Fruit fly (Drosophila melanogaster) whole organism, embryonic: ENCODE measurements around the gene Spn28Db.
A peak's percentile ranks its signal among the peaks of the same experiment; 100 is the strongest.

Experiments used
- B-H1 ChIP-seq: fragments of 200-800 bp; sonication (Bioruptor generic); IDR thresholded peaks from 3 replicates; pipeline ENCODE4 v1.3.6; 2022; ENCODE audit warnings: missing biosample characterization, missing genetic modification characterization
- CG10267 ChIP-seq: fragments of 200-800 bp; sonication (Bioruptor generic); optimal IDR thresholded peaks from 2 replicates; lab custom pipeline; 2018; ENCODE audit warnings: missing biosample characterization, mild to moderate bottlenecking, missing genetic modification characterization, moderate library complexity
- CG10274 ChIP-seq: fragments of 200-800 bp; sonication (Bioruptor generic); optimal IDR thresholded peaks from 3 replicates; lab custom pipeline; 2017; ENCODE audit warnings: missing biosample characterization, mild to moderate bottlenecking, missing genetic modification characterization
- CG10565 ChIP-seq: fragments of 200-800 bp; sonication (Bioruptor generic); optimal IDR thresholded peaks from 3 replicates; lab custom pipeline; 2016; ENCODE audit warnings: missing biosample characterization, mild to moderate bottlenecking, missing genetic modification characterization
- CG12155 ChIP-seq: fragments of 200-800 bp; sonication (Bioruptor generic); optimal IDR thresholded peaks from 3 replicates; lab custom pipeline; 2016; ENCODE audit warnings: missing biosample characterization, missing genetic modification characterization
- CG14441 ChIP-seq: fragments of 200-800 bp; sonication (Bioruptor generic); IDR thresholded peaks from 2 replicates; pipeline ENCODE4 v1.3.6; 2022; ENCODE audit warnings: missing biosample characterization, missing genetic modification characterization
- CG14860 ChIP-seq: fragments of 200-800 bp; sonication (Bioruptor generic); IDR thresholded peaks from 3 replicates; pipeline ENCODE4 v1.3.6; 2022; ENCODE audit warnings: missing biosample characterization, missing genetic modification characterization; ENCODE audit not compliant: partially characterized antibody
- CG17359 ChIP-seq: fragments of 200-800 bp; sonication (Bioruptor generic); optimal IDR thresholded peaks from 3 replicates; lab custom pipeline; 2018; ENCODE audit warnings: missing biosample characterization, mild to moderate bottlenecking, missing genetic modification characterization, moderate library complexity
- CG17568 ChIP-seq: fragments of 200-800 bp; sonication (Bioruptor generic); optimal IDR thresholded peaks from 2 replicates; lab custom pipeline; 2018; ENCODE audit warnings: missing biosample characterization, mild to moderate bottlenecking, missing genetic modification characterization, moderate library complexity
- CG17912 ChIP-seq: fragments of 200-800 bp; sonication (Bioruptor generic); optimal IDR thresholded peaks from 2 replicates; lab custom pipeline; 2018; ENCODE audit warnings: missing biosample characterization, mild to moderate bottlenecking, missing genetic modification characterization
- CG2199 ChIP-seq: fragments of 200-800 bp; sonication (Bioruptor generic); IDR thresholded peaks from 3 replicates; pipeline ENCODE4 v1.3.6; 2022; ENCODE audit warnings: missing biosample characterization, missing genetic modification characterization
- CG31365 ChIP-seq: fragments of 200-800 bp; sonication (Bioruptor generic); optimal IDR thresholded peaks from 2 replicates; lab custom pipeline; 2018; ENCODE audit warnings: missing biosample characterization, mild to moderate bottlenecking, missing genetic modification characterization
- CG34422 ChIP-seq: fragments of 200-800 bp; sonication (Bioruptor generic); IDR thresholded peaks from 3 replicates; pipeline ENCODE4 v1.3.6; 2022; ENCODE audit warnings: missing biosample characterization, missing genetic modification characterization
- CG3726 ChIP-seq: fragments of 200-800 bp; sonication (Bioruptor generic); IDR thresholded peaks from 3 replicates; pipeline ENCODE4, ENCODE4 v1.3.6; 2022; ENCODE audit warnings: missing biosample characterization, missing genetic modification characterization
- CG3995 ChIP-seq: fragments of 200-800 bp; sonication (Bioruptor generic); optimal IDR thresholded peaks from 3 replicates; lab custom pipeline; 2016; ENCODE audit warnings: missing biosample characterization, missing genetic modification characterization
- CG43689 ChIP-seq: fragments of 200-800 bp; sonication (Bioruptor generic); IDR thresholded peaks from 2 replicates; pipeline ENCODE4 v1.3.6; 2022; ENCODE audit warnings: missing biosample characterization, missing genetic modification characterization
- Dp ChIP-seq: fragments of 200-800 bp; sonication (Bioruptor generic); optimal IDR thresholded peaks from 2 replicates; lab custom pipeline; 2018; ENCODE audit warnings: missing biosample characterization, mild to moderate bottlenecking, missing genetic modification characterization, moderate library complexity
- Dref ChIP-seq: fragments of 200-800 bp; sonication (Bioruptor generic); IDR thresholded peaks from 2 replicates; pipeline ENCODE4 v1.3.6; 2022; ENCODE audit warnings: missing biosample characterization, missing genetic modification characterization
- Fer2 ChIP-seq: fragments of 200-800 bp; sonication (Bioruptor generic); optimal IDR thresholded peaks from 2 replicates; lab custom pipeline; 2018; ENCODE audit warnings: missing biosample characterization, mild to moderate bottlenecking, missing genetic modification characterization, moderate library complexity
- Fer3 ChIP-seq: fragments of 200-800 bp; sonication (Bioruptor generic); optimal IDR thresholded peaks from 2 replicates; lab custom pipeline; 2018; ENCODE audit warnings: missing biosample characterization, mild to moderate bottlenecking, missing genetic modification characterization, moderate library complexity
- H2.0 ChIP-seq: fragments of 200-800 bp; sonication (Bioruptor generic); IDR thresholded peaks from 2 replicates; pipeline ENCODE4 v1.3.6; 2022; ENCODE audit warnings: missing biosample characterization, missing genetic modification characterization
- Kr ChIP-seq: fragments of 200-800 bp; sonication (Bioruptor generic); optimal IDR thresholded peaks from 2 replicates; lab custom pipeline; 2017; ENCODE audit warnings: missing biosample characterization, mild to moderate bottlenecking, missing genetic modification characterization
- MTF-1 ChIP-seq: fragments of 200-800 bp; sonication (Bioruptor generic); optimal IDR thresholded peaks from 2 replicates; lab custom pipeline; 2018; ENCODE audit warnings: missing biosample characterization, mild to moderate bottlenecking, missing genetic modification characterization, borderline replicate concordance
- NC2β ChIP-seq: fragments of 200-800 bp; sonication (Bioruptor generic); optimal IDR thresholded peaks from 2 replicates; lab custom pipeline; 2016; ENCODE audit warnings: missing biosample characterization, missing genetic modification characterization
- Neu2 ChIP-seq: fragments of 200-800 bp; sonication (Bioruptor generic); optimal IDR thresholded peaks from 3 replicates; lab custom pipeline; 2016; ENCODE audit warnings: missing biosample characterization, missing genetic modification characterization, borderline replicate concordance
- Oaz ChIP-seq: fragments of 200-800 bp; sonication (Bioruptor generic); IDR thresholded peaks from 2 replicates; pipeline ENCODE4 v1.3.6; 2022; ENCODE audit warnings: missing biosample characterization, missing genetic modification characterization
- Ravus ChIP-seq: fragments of 200-800 bp; sonication (Bioruptor generic); IDR thresholded peaks from 2 replicates; pipeline ENCODE4 v1.3.6; 2022; ENCODE audit warnings: missing biosample characterization, missing genetic modification characterization
- Ssrp ChIP-seq: fragments of 200-800 bp; sonication (Bioruptor generic); optimal IDR thresholded peaks from 2 replicates; lab custom pipeline; 2018; ENCODE audit warnings: missing biosample characterization, mild to moderate bottlenecking, missing genetic modification characterization, moderate library complexity
- Usf ChIP-seq: fragments of 200-800 bp; sonication (Bioruptor generic); optimal IDR thresholded peaks from 2 replicates; lab custom pipeline; 2017; ENCODE audit warnings: missing genotype, missing biosample characterization, missing genetic modification characterization
- Xbp1 ChIP-seq: fragments of 200-800 bp; sonication (Bioruptor generic); optimal IDR thresholded peaks from 3 replicates; lab custom pipeline; 2016; ENCODE audit warnings: missing biosample characterization, mild to moderate bottlenecking, missing genetic modification characterization
- amos ChIP-seq: fragments of 200-800 bp; sonication (Bioruptor generic); IDR thresholded peaks from 2 replicates; pipeline ENCODE4 v1.3.6; 2022; ENCODE audit warnings: missing biosample characterization, missing genetic modification characterization; ENCODE audit not compliant: partially characterized antibody
- crc ChIP-seq: fragments of 200-800 bp; sonication (Bioruptor generic); optimal IDR thresholded peaks from 2 replicates; lab custom pipeline; 2016; ENCODE audit warnings: missing biosample characterization, missing genetic modification characterization
- crol ChIP-seq: fragments of 200-800 bp; sonication (Bioruptor generic); IDR thresholded peaks from 2 replicates; pipeline ENCODE4 v1.3.6; 2022; ENCODE audit warnings: missing biosample characterization, missing genetic modification characterization
- dati ChIP-seq: fragments of 200-800 bp; sonication (Bioruptor generic); IDR thresholded peaks from 2 replicates; pipeline ENCODE4 v1.3.6; 2022; ENCODE audit warnings: missing biosample characterization, missing genetic modification characterization
- ems ChIP-seq: fragments of 200-800 bp; sonication (Bioruptor generic); optimal IDR thresholded peaks from 3 replicates; lab custom pipeline; 2016; ENCODE audit warnings: missing biosample characterization, missing genetic modification characterization
- lmd ChIP-seq: fragments of 200-800 bp; sonication (Bioruptor generic); IDR thresholded peaks from 2 replicates; pipeline ENCODE4 v1.3.6; 2022; ENCODE audit warnings: missing biosample characterization, missing genetic modification characterization
- lov ChIP-seq, 2 experiments: fragments of 200-800 bp in 1 of 2; fragments of >200 bp in 1 of 2; sonication (Bioruptor generic) in 1 of 2; IDR thresholded peaks in 1 of 2; optimal IDR thresholded peaks in 1 of 2; 2 replicates in 1 of 2; 3 replicates in 1 of 2; pipeline versions ENCODE4 v1.3.6 to Lab custom; 2017 to 2022; ENCODE audit warnings: missing biosample characterization in 1 of 2, missing genetic modification characterization in 1 of 2
- mld ChIP-seq: fragments of 200-800 bp; sonication (Bioruptor generic); IDR thresholded peaks from 3 replicates; pipeline ENCODE4 v1.3.6; 2022; ENCODE audit warnings: missing biosample characterization, missing genetic modification characterization; ENCODE audit not compliant: partially characterized antibody
- nerfin-2 ChIP-seq: fragments of 200-800 bp; sonication (Bioruptor generic); IDR thresholded peaks from 2 replicates; pipeline ENCODE4 v1.3.6; 2022; ENCODE audit warnings: missing biosample characterization, missing genetic modification characterization; ENCODE audit not compliant: partially characterized antibody
- pan ChIP-seq, 4 experiments: fragments of >200 bp in 3 of 4; fragments of 200-800 bp in 1 of 4; sonication (Bioruptor generic) in 1 of 4; optimal IDR thresholded peaks in 3 of 4; IDR thresholded peaks in 1 of 4; 2 replicates each; pipeline versions ENCODE4 v1.3.6 to Lab custom; 2017 to 2022; ENCODE audit warnings: missing biosample characterization in 2 of 4, missing genetic modification characterization in 2 of 4, mixed read lengths in 1 of 4
- pnt ChIP-seq: fragments of 200-800 bp; sonication (Bioruptor generic); optimal IDR thresholded peaks from 3 replicates; lab custom pipeline; 2016; ENCODE audit warnings: missing biosample characterization, missing genetic modification characterization
- prd ChIP-seq, 3 experiments: fragments of >200 bp in 2 of 3; fragments of 200-800 bp in 1 of 3; sonication (Bioruptor generic) in 1 of 3; optimal IDR thresholded peaks in 2 of 3; IDR thresholded peaks in 1 of 3; 2 replicates in 2 of 3; 3 replicates in 1 of 3; pipeline versions ENCODE4 v1.3.6 to Lab custom; 2017 to 2022; ENCODE audit warnings: missing biosample characterization in 1 of 3, missing genetic modification characterization in 1 of 3
- run ChIP-seq: fragments of 200-800 bp; sonication (Bioruptor generic); optimal IDR thresholded peaks from 3 replicates; lab custom pipeline; 2018; ENCODE audit warnings: missing biosample characterization, mild to moderate bottlenecking, missing genetic modification characterization
- sim ChIP-seq: fragments of 200-800 bp; sonication (Bioruptor generic); IDR thresholded peaks from 2 replicates; pipeline ENCODE4 v1.3.6; 2022; ENCODE audit warnings: missing biosample characterization, missing genetic modification characterization
- sob ChIP-seq: fragments of 200-800 bp; sonication (Bioruptor generic); IDR thresholded peaks from 2 replicates; pipeline ENCODE4 v1.3.6; 2022; ENCODE audit warnings: missing biosample characterization, missing genetic modification characterization
- stc ChIP-seq: fragments of 200-800 bp; sonication (Bioruptor generic); IDR thresholded peaks from 2 replicates; pipeline ENCODE4 v1.3.6; 2022; ENCODE audit warnings: missing biosample characterization, missing genetic modification characterization
- tap ChIP-seq: fragments of 200-800 bp; optimal IDR thresholded peaks from 3 replicates; lab custom pipeline; 2019; ENCODE audit warnings: missing biosample characterization, mild to moderate bottlenecking, missing genetic modification characterization, moderate library complexity
- toy ChIP-seq: fragments of 200-800 bp; sonication (Bioruptor generic); IDR thresholded peaks from 2 replicates; pipeline ENCODE4 v1.3.6; 2022; ENCODE audit warnings: missing biosample characterization, missing genetic modification characterization
- twi ChIP-seq: fragments of 200-800 bp; optimal IDR thresholded peaks from 2 replicates; lab custom pipeline; 2019; ENCODE audit warnings: missing biosample characterization, mild to moderate bottlenecking, missing genetic modification characterization, moderate library complexity
- vfl ChIP-seq: fragments of 200-800 bp; sonication (Bioruptor generic); optimal IDR thresholded peaks from 2 replicates; lab custom pipeline; 2016; ENCODE audit warnings: missing biosample characterization, missing genetic modification characterization

Gene Spn28Db

dm6 chr2L:7872680-7873079, 17.8 kb downstream of the Spn28Db start (continued):
- TF ChIP-seq crc (GFP tag; lab: Kevin White, UChicago) (no peak), CG31365 (tag; lab: Kevin White, UChicago) (no peak), ems (no peak), CG17568 (no peak), NC2β (GFP tag; lab: Kevin White, UChicago) (no peak), CG34422 (GFP tag; lab: Robert Waterston, UW) (no peak), CG3995 (no peak), Kr (GFP tag; lab: Kevin White, UChicago) (no peak), Neu2 (no peak), Usf (GFP tag; lab: Kevin White, UChicago) (no peak), Ssrp (no peak), pnt (GFP tag; lab: Kevin White, UChicago) (no peak), crol (GFP tag; lab: Robert Waterston, UW) (no peak), CG10274 (GFP tag; lab: Kevin White, UChicago) (no peak), Dref (no peak), lov (optimal IDR thresholded peaks at IDR 0.05; lab: Kevin White, UChicago) (no peak), lov (GFP tag; IDR thresholded peaks at IDR 0.05; lab: Robert Waterston, UW) (no peak), Ravus (GFP tag; lab: Robert Waterston, UW) (no peak), CG10267 (tag; lab: Kevin White, UChicago) (no peak), CG14441 (GFP tag; lab: Robert Waterston, UW) (no peak), CG17912 (GFP tag; lab: Kevin White, UChicago) (no peak), CG43689 (no peak), prd (optimal IDR thresholded peaks at IDR 0.05; lab: Kevin White, UChicago) (no peak), prd (GFP tag; IDR thresholded peaks at IDR 0.05; lab: Robert Waterston, UW) (no peak), lmd (no peak), Fer2 (tag; lab: Kevin White, UChicago) (no peak), pan (optimal IDR thresholded peaks at IDR 0.05; lab: Kevin White, UChicago) (no peak), pan (GFP tag; optimal IDR thresholded peaks at IDR 0.05 in 1 of 2, IDR thresholded peaks at IDR 0.05 in 1 of 2) (no peak), dati (GFP tag; lab: Robert Waterston, UW) (no peak), vfl (GFP tag; lab: Kevin White, UChicago) (no peak), Dp (GFP tag; lab: Kevin White, UChicago) (no peak), MTF-1 (GFP tag; lab: Kevin White, UChicago) (no peak), toy (GFP tag; lab: Robert Waterston, UW) (no peak), Xbp1 (GFP tag; lab: Kevin White, UChicago) (no peak), sim (GFP tag; lab: Robert Waterston, UW) (no peak), nerfin-2 (GFP tag; lab: Robert Waterston, UW) (peak; percentile 94), Oaz (GFP tag; lab: Robert Waterston, UW) (no peak), run (tag; lab: Kevin White, UChicago) (no peak), Fer3 (tag; lab: Kevin White, UChicago) (no peak), CG10565 (no peak), amos (peak; percentile 72), CG2199 (GFP tag; lab: Robert Waterston, UW) (no peak), CG12155 (GFP tag; lab: Kevin White, UChicago) (no peak), sob (GFP tag; lab: Robert Waterston, UW) (no peak), CG3726 (GFP tag; lab: Robert Waterston, UW) (no peak), CG17359 (no peak), twi (tag; lab: Kevin White, UChicago) (no peak), CG14860 (GFP tag; lab: Robert Waterston, UW) (peak; percentile 88), H2.0 (GFP tag; lab: Robert Waterston, UW) (no peak), B-H1 (GFP tag; lab: Robert Waterston, UW) (no peak), stc (GFP tag; lab: Robert Waterston, UW) (peak; percentile 50; the same call in 1 of the 2 replicates), mld (GFP tag; lab: Robert Waterston, UW) (peak; percentile 94), tap (tag; lab: Kevin White, UChicago) (no peak)
